Fruit fly (Drosophila melanogaster) whole organism, embryonic: Measurements from ENCODE around the gene CG5861.
A peak's percentile ranks its signal among the peaks of the same experiment; 100 is the strongest.

Experiments
- Asciz ChIP-seq: fragments of 200-800 bp; sonication (Bioruptor generic); optimal IDR thresholded peaks from 2 replicates; lab custom pipeline; 2017; ENCODE audit warnings: missing biosample characterization, mild to moderate bottlenecking, missing genetic modification characterization, missing genetic modification reagents
- Atf6 ChIP-seq: fragments of 200-800 bp; sonication (Bioruptor generic); IDR thresholded peaks from 2 replicates; pipeline ENCODE4 v1.3.6; 2022; ENCODE audit warnings: missing biosample characterization, missing genetic modification characterization
- CG10209 ChIP-seq: fragments of 200-800 bp; sonication (Bioruptor generic); optimal IDR thresholded peaks from 3 replicates; lab custom pipeline; 2017; ENCODE audit warnings: missing biosample characterization, mild to moderate bottlenecking, missing genetic modification characterization, missing genetic modification reagents
- CG10462 ChIP-seq: fragments of 200-800 bp; sonication (Bioruptor generic); optimal IDR thresholded peaks from 2 replicates; lab custom pipeline; 2016; ENCODE audit warnings: missing biosample characterization, missing genetic modification characterization
- CG10979 ChIP-seq: fragments of 200-800 bp; sonication (Bioruptor generic); optimal IDR thresholded peaks from 2 replicates; lab custom pipeline; 2018; ENCODE audit warnings: missing biosample characterization, mild to moderate bottlenecking, missing genetic modification characterization, moderate library complexity
- CG11695 ChIP-seq: fragments of 200-800 bp; sonication (Bioruptor generic); IDR thresholded peaks from 3 replicates; pipeline ENCODE4 v1.3.6; 2022; ENCODE audit warnings: missing biosample characterization, missing genetic modification characterization
- CG12219 ChIP-seq: fragments of 200-800 bp; sonication (Bioruptor generic); optimal IDR thresholded peaks from 3 replicates; lab custom pipeline; 2018; ENCODE audit warnings: missing biosample characterization, mild to moderate bottlenecking, missing genetic modification characterization
- CG12391 ChIP-seq: fragments of 200-800 bp; sonication (Bioruptor generic); optimal IDR thresholded peaks from 3 replicates; lab custom pipeline; 2018; ENCODE audit warnings: missing biosample characterization, mild to moderate bottlenecking, missing genetic modification characterization, moderate library complexity
- CG15479 ChIP-seq: fragments of 200-800 bp; sonication (Bioruptor generic); optimal IDR thresholded peaks from 3 replicates; lab custom pipeline; 2019; ENCODE audit warnings: missing biosample characterization, mild to moderate bottlenecking, missing genetic modification characterization, moderate library complexity
- CG15514 ChIP-seq: fragments of 200-800 bp; sonication (Bioruptor generic); optimal IDR thresholded peaks from 3 replicates; lab custom pipeline; 2017; ENCODE audit warnings: missing biosample characterization, missing genetic modification characterization, mild to moderate bottlenecking, moderate library complexity, missing genetic modification reagents
- CG17385 ChIP-seq: fragments of 200-800 bp; sonication (Bioruptor generic); optimal IDR thresholded peaks from 3 replicates; lab custom pipeline; 2018; ENCODE audit warnings: missing biosample characterization, mild to moderate bottlenecking, missing genetic modification characterization
- CG17802 ChIP-seq: fragments of 200-800 bp; sonication (Bioruptor generic); optimal IDR thresholded peaks from 2 replicates; lab custom pipeline; 2018; ENCODE audit warnings: missing biosample characterization, mild to moderate bottlenecking, missing genetic modification characterization, moderate library complexity
- CG2120 ChIP-seq: fragments of 200-800 bp; sonication (Bioruptor generic); optimal IDR thresholded peaks from 3 replicates; lab custom pipeline; 2016; ENCODE audit warnings: missing biosample characterization, missing genetic modification characterization
- CG2202 ChIP-seq: fragments of 200-800 bp; sonication (Bioruptor generic); optimal IDR thresholded peaks from 2 replicates; lab custom pipeline; 2018; ENCODE audit warnings: missing biosample characterization, mild to moderate bottlenecking, missing genetic modification characterization
- CG2875 ChIP-seq: fragments of 200-800 bp; sonication (Bioruptor generic); optimal IDR thresholded peaks from 2 replicates; lab custom pipeline; 2017; ENCODE audit warnings: missing biosample characterization, mild to moderate bottlenecking, missing genetic modification characterization, missing genetic modification reagents
- CG31388 ChIP-seq: fragments of 200-800 bp; sonication (Bioruptor generic); optimal IDR thresholded peaks from 2 replicates; lab custom pipeline; 2016; ENCODE audit warnings: missing biosample characterization, missing genetic modification characterization
- CG3281 ChIP-seq: fragments of 200-800 bp; sonication (Bioruptor generic); optimal IDR thresholded peaks from 3 replicates; lab custom pipeline; 2017; ENCODE audit warnings: missing biosample characterization, mild to moderate bottlenecking, missing genetic modification characterization
- CG4730 ChIP-seq: fragments of 200-800 bp; sonication (Bioruptor generic); IDR thresholded peaks from 2 replicates; pipeline ENCODE4 v1.3.6; 2022; ENCODE audit warnings: missing biosample characterization, missing genetic modification characterization
- CG4820 ChIP-seq: fragments of 200-800 bp; sonication (Bioruptor generic); optimal IDR thresholded peaks from 3 replicates; lab custom pipeline; 2016; ENCODE audit warnings: missing biosample characterization, missing genetic modification characterization
- CG6791 ChIP-seq: fragments of 200-800 bp; sonication (Bioruptor generic); IDR thresholded peaks from 3 replicates; pipeline ENCODE4 v1.3.6; 2022; ENCODE audit warnings: missing biosample characterization, missing genetic modification characterization; ENCODE audit not compliant: partially characterized antibody
- CG8281 ChIP-seq: fragments of 200-800 bp; sonication (Bioruptor generic); optimal IDR thresholded peaks from 2 replicates; lab custom pipeline; 2018; ENCODE audit warnings: missing biosample characterization, mild to moderate bottlenecking, missing genetic modification characterization, moderate library complexity
- CHES-1-like ChIP-seq: fragments of 200-800 bp; sonication (Bioruptor generic); optimal IDR thresholded peaks from 2 replicates; lab custom pipeline; 2016; ENCODE audit warnings: missing biosample characterization, missing genetic modification characterization
- Fer3 ChIP-seq: fragments of 200-800 bp; sonication (Bioruptor generic); optimal IDR thresholded peaks from 2 replicates; lab custom pipeline; 2018; ENCODE audit warnings: missing biosample characterization, mild to moderate bottlenecking, missing genetic modification characterization, moderate library complexity
- Gsc ChIP-seq: fragments of 200-800 bp; sonication (Bioruptor generic); IDR thresholded peaks from 2 replicates; pipeline ENCODE4 v1.3.6; 2022; ENCODE audit warnings: missing biosample characterization, missing genetic modification characterization
- Gug ChIP-seq: fragments of 200-800 bp; sonication (Bioruptor generic); IDR thresholded peaks from 4 replicates; pipeline ENCODE4 v1.3.6; 2022; ENCODE audit warnings: missing biosample characterization, missing genetic modification characterization
- HLH4C ChIP-seq: fragments of 200-800 bp; sonication (Bioruptor generic); IDR thresholded peaks from 3 replicates; pipeline ENCODE4 v1.3.6; 2022; ENCODE audit warnings: missing biosample characterization, missing genetic modification characterization; ENCODE audit not compliant: partially characterized antibody
- HmgZ ChIP-seq: fragments of 200-800 bp; sonication (Bioruptor generic); optimal IDR thresholded peaks from 2 replicates; lab custom pipeline; 2018; ENCODE audit warnings: missing biosample characterization, mild to moderate bottlenecking, missing genetic modification characterization
- MESR4 ChIP-seq: fragments of 200-800 bp; sonication (Bioruptor generic); optimal IDR thresholded peaks from 2 replicates; lab custom pipeline; 2018; ENCODE audit warnings: missing biosample characterization, mild to moderate bottlenecking, missing genetic modification characterization, moderate library complexity
- Meics ChIP-seq: fragments of 200-800 bp; sonication (Bioruptor generic); optimal IDR thresholded peaks from 2 replicates; lab custom pipeline; 2017; ENCODE audit warnings: missing biosample characterization, mild to moderate bottlenecking, missing genetic modification characterization
- Poxn ChIP-seq: fragments of 200-800 bp; sonication (Bioruptor generic); IDR thresholded peaks from 2 replicates; pipeline ENCODE4 v1.3.6; 2022; ENCODE audit warnings: missing biosample characterization, missing genetic modification characterization
- Rfx ChIP-seq: fragments of 200-800 bp; sonication (Bioruptor generic); IDR thresholded peaks from 2 replicates; pipeline ENCODE4 v1.3.6; 2022; ENCODE audit warnings: missing biosample characterization, missing genetic modification characterization
- Ssrp ChIP-seq: fragments of 200-800 bp; sonication (Bioruptor generic); optimal IDR thresholded peaks from 2 replicates; lab custom pipeline; 2018; ENCODE audit warnings: missing biosample characterization, mild to moderate bottlenecking, missing genetic modification characterization, moderate library complexity
- amos ChIP-seq: fragments of 200-800 bp; sonication (Bioruptor generic); IDR thresholded peaks from 2 replicates; pipeline ENCODE4 v1.3.6; 2022; ENCODE audit warnings: missing biosample characterization, missing genetic modification characterization; ENCODE audit not compliant: partially characterized antibody
- ap ChIP-seq: fragments of 200-800 bp; sonication (Bioruptor generic); IDR thresholded peaks from 2 replicates; pipeline ENCODE4 v1.3.6; 2022; ENCODE audit warnings: missing biosample characterization, missing genetic modification characterization
- bsh ChIP-seq, 2 experiments: fragments of 200-800 bp; sonication (Bioruptor generic); optimal IDR thresholded peaks; 2 replicates each; lab custom pipeline; 2017 to 2018; ENCODE audit warnings: mild to moderate bottlenecking in 2 of 2, missing biosample characterization in 2 of 2, missing genetic modification characterization in 2 of 2, moderate library complexity in 1 of 2
- ci ChIP-seq: fragments of 200-800 bp; sonication (Bioruptor generic); IDR thresholded peaks from 3 replicates; pipeline ENCODE4 v1.3.6; 2022; ENCODE audit warnings: missing biosample characterization, missing genetic modification characterization
- fd96Cb ChIP-seq: fragments of 200-800 bp; sonication (Bioruptor generic); optimal IDR thresholded peaks from 2 replicates; lab custom pipeline; 2018; ENCODE audit warnings: missing biosample characterization, mild to moderate bottlenecking, missing genetic modification characterization, moderate library complexity
- klu ChIP-seq: fragments of 200-800 bp; sonication (Bioruptor generic); IDR thresholded peaks from 2 replicates; pipeline ENCODE4 v1.3.6; 2022; ENCODE audit warnings: missing biosample characterization, missing genetic modification characterization
- lola ChIP-seq, 3 experiments: fragments of >200 bp in 2 of 3; fragments of 200-800 bp in 1 of 3; sonication (Bioruptor generic) in 1 of 3; optimal IDR thresholded peaks; 2 replicates each; lab custom pipeline; 2017 to 2019; ENCODE audit warnings: missing biosample characterization in 3 of 3, missing genetic modification characterization in 3 of 3, mild to moderate bottlenecking in 1 of 3, moderate library complexity in 1 of 3
- mirr ChIP-seq: fragments of 200-800 bp; sonication (Bioruptor generic); optimal IDR thresholded peaks from 3 replicates; lab custom pipeline; 2018; ENCODE audit warnings: missing biosample characterization, mild to moderate bottlenecking, missing genetic modification characterization
- pfk ChIP-seq: fragments of 200-800 bp; sonication (Bioruptor generic); optimal IDR thresholded peaks from 2 replicates; lab custom pipeline; 2018; ENCODE audit warnings: missing biosample characterization, mild to moderate bottlenecking, missing genetic modification characterization, moderate library complexity
- run ChIP-seq: fragments of 200-800 bp; sonication (Bioruptor generic); optimal IDR thresholded peaks from 3 replicates; lab custom pipeline; 2018; ENCODE audit warnings: missing biosample characterization, mild to moderate bottlenecking, missing genetic modification characterization
- sima ChIP-seq: fragments of 200-800 bp; sonication (Bioruptor generic); optimal IDR thresholded peaks from 2 replicates; lab custom pipeline; 2016; ENCODE audit warnings: missing biosample characterization, missing genetic modification characterization
- ssp ChIP-seq: fragments of 200-800 bp; sonication (Bioruptor generic); IDR thresholded peaks from 2 replicates; pipeline ENCODE4 v1.3.6; 2022; ENCODE audit warnings: missing biosample characterization, missing genetic modification characterization
- tio ChIP-seq: fragments of 200-800 bp; sonication (Bioruptor generic); optimal IDR thresholded peaks from 2 replicates; lab custom pipeline; 2017; ENCODE audit warnings: missing biosample characterization, missing genetic modification characterization, inconsistent platforms
- tna ChIP-seq: fragments of 200-800 bp; sonication (Bioruptor generic); IDR thresholded peaks from 2 replicates; pipeline ENCODE4 v1.3.6; 2022; ENCODE audit warnings: missing biosample characterization, missing genetic modification characterization; ENCODE audit not compliant: partially characterized antibody
- toy ChIP-seq: fragments of 200-800 bp; sonication (Bioruptor generic); IDR thresholded peaks from 2 replicates; pipeline ENCODE4 v1.3.6; 2022; ENCODE audit warnings: missing biosample characterization, missing genetic modification characterization
- twi ChIP-seq: fragments of 200-800 bp; optimal IDR thresholded peaks from 2 replicates; lab custom pipeline; 2019; ENCODE audit warnings: missing biosample characterization, mild to moderate bottlenecking, missing genetic modification characterization, moderate library complexity

Gene CG5861

DNA sequence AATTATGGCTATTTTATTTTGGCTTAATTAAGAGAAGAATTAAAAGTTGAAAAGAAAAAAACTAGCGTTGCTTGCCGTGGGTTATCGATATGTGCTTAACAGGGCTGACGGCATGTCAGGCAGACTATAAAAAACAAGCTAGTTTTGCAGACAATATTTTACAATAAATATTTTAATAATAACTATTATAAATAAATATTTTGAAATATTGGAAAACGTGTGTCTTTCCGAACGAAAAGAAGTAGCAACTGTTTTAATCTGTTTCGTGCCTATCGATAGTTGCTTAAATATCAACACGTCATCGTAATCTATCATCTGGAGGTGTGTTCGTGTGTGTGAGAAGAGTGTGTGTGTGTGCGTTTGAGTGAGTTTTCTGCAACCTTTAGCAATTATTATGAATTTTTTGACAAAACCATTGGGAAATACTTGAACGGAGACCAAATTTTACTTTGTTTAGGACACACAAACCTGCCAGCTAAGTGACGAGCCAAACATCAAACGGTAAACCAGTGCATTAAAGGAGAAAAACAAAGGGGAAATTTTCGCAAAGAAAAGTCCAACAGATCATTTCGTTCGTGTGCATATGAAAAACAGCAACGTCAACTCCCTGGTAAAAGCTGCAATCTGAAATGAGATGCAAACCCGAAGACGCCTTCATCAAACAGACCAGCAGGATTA lies at the start of gene CG5861, which contains the start of gene Syx5 (continued):
- TF ChIP-seq Atf6 (GFP tag; lab: Robert Waterston, UW) (peak; percentile 54), HmgZ (tag; lab: Kevin White, UChicago) (peak; percentile 86), ci (GFP tag; lab: Robert Waterston, UW) (no peak), tna (peak; percentile 79), CG2875 (GFP tag; lab: Kevin White, UChicago) (no peak), CG17802 (tag; lab: Kevin White, UChicago) (no peak), CHES-1-like (no peak), fd96Cb (tag; lab: Kevin White, UChicago) (peak; percentile 26), CG12219 (GFP tag; lab: Kevin White, UChicago) (no peak), sima (GFP tag; lab: Kevin White, UChicago) (no peak), amos (GFP tag; lab: Robert Waterston, UW) (peak; percentile 84; the same call in 1 of the 2 replicates), CG10209 (GFP tag; lab: Kevin White, UChicago) (peak; percentile 19), Fer3 (tag; lab: Kevin White, UChicago) (peak; percentile 60), Asciz (GFP tag; lab: Kevin White, UChicago) (peak; percentile 14), CG31388 (GFP tag; lab: Kevin White, UChicago) (no peak), Gug (GFP tag; lab: Robert Waterston, UW) (peak; percentile 60; the same call in 2 of the 4 replicates), bsh (GFP tag; optimal IDR thresholded peaks at IDR 0.05; lab: Kevin White, UChicago) (peak in 1 of 2 experiments; percentile 56), CG15514 (GFP tag; lab: Kevin White, UChicago) (peak; percentile 52), CG12391 (tag; lab: Kevin White, UChicago) (peak; percentile 82), ap (GFP tag; lab: Robert Waterston, UW) (no peak), toy (GFP tag; lab: Robert Waterston, UW) (no peak), ssp (GFP tag; lab: Robert Waterston, UW) (0 out of 2 replicates have a peak, but pooled peaks have one; percentile 28), CG4820 (GFP tag; lab: Kevin White, UChicago) (peak; percentile 17), MESR4 (GFP tag; lab: Kevin White, UChicago) (peak; percentile 66), CG4730 (GFP tag; lab: Robert Waterston, UW) (peak; percentile 54; the same call in 1 of the 2 replicates), Meics (peak; percentile 65), CG10462 (GFP tag; lab: Kevin White, UChicago) (no peak), CG15479 (no peak), pfk (GFP tag; lab: Kevin White, UChicago) (no peak), Poxn (no peak), Ssrp (tag; lab: Kevin White, UChicago) (peak; percentile 37), tio (no peak), klu (GFP tag; lab: Robert Waterston, UW) (no peak), run (tag; lab: Kevin White, UChicago) (no peak), CG2202 (tag; lab: Kevin White, UChicago) (peak; percentile 18), CG6791 (GFP tag; lab: Robert Waterston, UW) (peak; percentile 77), lola (GFP tag; optimal IDR thresholded peaks at IDR 0.05; lab: Kevin White, UChicago) (peak in 1 of 3 experiments; percentile 36), CG8281 (tag; lab: Kevin White, UChicago) (no peak), CG3281 (GFP tag; lab: Kevin White, UChicago) (peak; percentile 61), CG11695 (GFP tag; lab: Robert Waterston, UW) (peak; percentile 21; the same call in 1 of the 3 replicates), mirr (no peak), Rfx (GFP tag; lab: Robert Waterston, UW) (peak; percentile 69; the same call in 1 of the 2 replicates), Gsc (no peak), twi (tag; lab: Kevin White, UChicago) (peak; percentile 54), HLH4C (GFP tag; lab: Robert Waterston, UW) (peak; percentile 91), CG10979 (peak; percentile 59), CG17385 (GFP tag; lab: Kevin White, UChicago) (peak; percentile 46), CG2120 (peak; percentile 63)
